Fruit fly (Drosophila melanogaster) whole organism, pupa: ENCODE data around the gene NimC2.

Experiments
- CG13204 ChIP-seq: fragments of 200-800 bp; sonication (Bioruptor generic); optimal IDR thresholded peaks from 2 replicates; lab custom pipeline; 2018; ENCODE audit warnings: missing biosample characterization, mild to moderate bottlenecking, missing genetic modification characterization, moderate library complexity
- CG8301 ChIP-seq: fragments of 200-800 bp; sonication (Bioruptor generic); optimal IDR thresholded peaks from 2 replicates; lab custom pipeline; 2018; ENCODE audit warnings: missing biosample characterization, mild to moderate bottlenecking, missing genetic modification characterization
- EcR ChIP-seq: fragments of 200-800 bp; sonication (Bioruptor generic); optimal IDR thresholded peaks from 3 replicates; lab custom pipeline; 2019; ENCODE audit warnings: missing biosample characterization, missing genetic modification characterization, mild to moderate bottlenecking, moderate library complexity, missing genetic modification reagents

DNA sequence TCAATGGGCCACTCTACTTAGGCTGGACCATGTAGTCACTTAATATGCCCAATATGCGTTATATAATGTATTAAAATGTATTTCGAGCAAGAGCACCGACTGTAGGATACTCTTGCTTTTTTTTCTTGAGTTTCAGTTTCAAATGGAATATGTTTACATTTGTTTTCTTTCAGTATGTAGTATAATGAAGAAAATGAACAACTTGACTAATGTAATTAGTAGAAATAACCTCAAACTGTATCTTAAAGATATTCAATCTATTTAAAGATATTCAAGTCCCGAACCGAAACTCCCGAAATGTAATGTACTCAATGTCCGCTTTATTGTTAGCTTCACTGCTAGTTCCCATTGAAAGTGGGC is 44.8 kb downstream of the NimC2 start:
- no peak for TF ChIP-seq CG13204 (GFP tag; lab: Kevin White, UChicago)
- no peak for TF ChIP-seq EcR (GFP tag; lab: Kevin White, UChicago)
- peak; percentile 66 for TF ChIP-seq CG8301 (tag; lab: Kevin White, UChicago)
